Worm (Caenorhabditis elegans): ENCODE measurements around the gene K08B12.3.

The K08B12.3 gene

DNA sequence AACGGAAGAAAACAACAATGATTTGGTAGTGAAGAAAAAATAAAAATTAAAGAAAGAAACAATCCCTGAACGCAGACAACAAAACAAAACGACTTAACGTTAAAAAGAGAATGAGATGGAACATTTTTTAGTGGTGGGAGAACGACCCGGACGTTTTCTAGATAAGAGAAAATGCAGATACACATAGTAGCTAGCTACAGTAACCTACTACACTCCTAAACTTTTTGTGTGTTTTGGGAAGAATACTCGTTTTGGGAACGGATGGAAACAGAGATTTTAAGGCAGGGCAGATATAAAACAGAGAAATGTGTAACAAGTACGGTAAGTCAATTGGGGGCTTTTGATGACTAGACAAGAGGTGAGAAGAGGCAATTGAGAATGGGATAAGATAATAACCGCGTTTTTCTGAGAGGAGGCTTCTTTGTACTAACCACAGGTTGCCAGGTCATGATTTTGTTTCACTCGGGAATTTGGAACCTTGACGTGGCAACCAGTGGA is 12.1 kb upstream of the K08B12.3 start:
- TF ChIP-seq elt-1 (tag; optimal IDR thresholded peaks at IDR 0.05) (no peak), skn-1 (tag; optimal IDR thresholded peaks at IDR 0.05) (no peak), pqm-1 (tag; optimal IDR thresholded peaks at IDR 0.05) (no peak), unc-39 (tag; optimal IDR thresholded peaks at IDR 0.05) (no peak), zag-1 (tag; optimal IDR thresholded peaks at IDR 0.05) (no peak), fkh-2 (tag; optimal IDR thresholded peaks at IDR 0.05) (no peak), nhr-43 (tag; optimal IDR thresholded peaks at IDR 0.05; ENCODE audit: poor library complexity, severe bottlenecking) (peak; percentile 71), hmg-11 (tag; optimal IDR thresholded peaks at IDR 0.05) (peak; percentile 8), mml-1 (tag; optimal IDR thresholded peaks at IDR 0.05) (no peak), elt-2 (tag; optimal IDR thresholded peaks at IDR 0.05) (peak; percentile 38), ztf-4 (tag; optimal IDR thresholded peaks at IDR 0.05) (no peak), ceh-9 (tag; optimal IDR thresholded peaks at IDR 0.05) (no peak), nhr-23 (tag; optimal IDR thresholded peaks at IDR 0.05) (peak; percentile 14), aly-2 (tag; optimal IDR thresholded peaks at IDR 0.05) (peak; percentile 27), egl-5 (tag; optimal IDR thresholded peaks at IDR 0.05) (no peak), nhr-77 (tag; optimal IDR thresholded peaks at IDR 0.05) (no peak), eor-1 (tag; optimal IDR thresholded peaks at IDR 0.05) (no peak), fkh-10 (GFP tag; optimal IDR thresholded peaks at IDR 0.05) (no peak), ztf-11 (tag; optimal IDR thresholded peaks at IDR 0.05) (no peak), elt-3 (tag; optimal IDR thresholded peaks at IDR 0.05) (peak in 1 of 3 experiments; percentile 15), ceh-28 (tag; optimal IDR thresholded peaks at IDR 0.05) (no peak), mdl-1 (tag; optimal IDR thresholded peaks at IDR 0.05) (no peak), sea-2 (GFP tag; optimal IDR thresholded peaks at IDR 0.05) (no peak), nhr-67 (tag; optimal IDR thresholded peaks at IDR 0.05) (no peak), jun-1 (tag; optimal IDR thresholded peaks at IDR 0.05) (peak; percentile 6), ceh-16 (tag; optimal IDR thresholded peaks at IDR 0.05) (no peak), ama-1 (optimal IDR thresholded peaks at IDR 0.05) (peak; percentile 40), lin-15B (tag; optimal IDR thresholded peaks at IDR 0.05) (no peak)

DNA sequence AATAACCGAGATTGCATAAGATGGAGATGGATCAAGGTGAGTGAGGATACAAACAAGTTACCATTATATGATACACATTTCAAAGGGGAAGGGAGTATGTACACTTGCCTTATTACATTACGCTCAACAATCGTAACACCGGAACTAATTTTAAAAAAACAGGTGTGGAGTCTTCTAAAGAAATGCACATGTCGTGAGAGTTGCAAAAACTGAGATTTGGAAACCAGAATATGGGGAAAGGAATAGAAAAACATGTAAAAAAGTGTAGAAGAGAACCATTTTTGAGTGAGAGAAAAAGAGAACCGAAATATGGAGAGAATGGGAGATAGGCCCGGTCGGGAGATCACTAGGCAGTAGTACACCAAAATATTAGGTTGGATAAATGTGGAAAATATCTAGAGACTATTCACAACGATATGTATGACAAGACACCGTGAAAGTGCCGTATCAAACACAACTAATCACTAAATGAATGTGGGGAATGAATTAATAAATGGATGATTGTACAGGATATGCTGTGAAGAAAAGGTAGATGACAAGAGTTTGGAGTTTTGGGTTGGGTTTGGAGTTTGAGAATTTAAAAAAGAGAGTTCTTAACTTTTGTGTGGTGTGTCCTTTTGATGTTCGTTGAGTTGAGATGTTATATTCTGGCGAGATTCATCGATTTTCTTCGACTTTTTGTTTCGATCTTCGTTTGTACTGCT is 11.5 kb upstream of the K08B12.3 start:
- TF ChIP-seq nhr-43 (tag; optimal IDR thresholded peaks at IDR 0.05; ENCODE audit: poor library complexity, severe bottlenecking) = peak; percentile 77
- no peak for TF ChIP-seq nhr-25 (tag; optimal IDR thresholded peaks at IDR 0.05)
- no peak for TF ChIP-seq nhr-77 (tag; optimal IDR thresholded peaks at IDR 0.05)
- TF ChIP-seq nfya-1 (tag; optimal IDR thresholded peaks at IDR 0.05; ENCODE audit: insufficient read depth) = no peak
- TF ChIP-seq nhr-237 (tag; optimal IDR thresholded peaks at IDR 0.05) = no peak
- TF ChIP-seq mml-1 (tag; optimal IDR thresholded peaks at IDR 0.05) = no peak
- TF ChIP-seq lin-15B (tag; optimal IDR thresholded peaks at IDR 0.05) = no peak
- TF ChIP-seq ceh-28 (tag; optimal IDR thresholded peaks at IDR 0.05) = no peak
- TF ChIP-seq nhr-28 (tag; optimal IDR thresholded peaks at IDR 0.05) = no peak
- no peak for TF ChIP-seq lin-39 (tag; optimal IDR thresholded peaks at IDR 0.05)
- TF ChIP-seq ztf-4 (tag; optimal IDR thresholded peaks at IDR 0.05) = peak; percentile 66

DNA sequence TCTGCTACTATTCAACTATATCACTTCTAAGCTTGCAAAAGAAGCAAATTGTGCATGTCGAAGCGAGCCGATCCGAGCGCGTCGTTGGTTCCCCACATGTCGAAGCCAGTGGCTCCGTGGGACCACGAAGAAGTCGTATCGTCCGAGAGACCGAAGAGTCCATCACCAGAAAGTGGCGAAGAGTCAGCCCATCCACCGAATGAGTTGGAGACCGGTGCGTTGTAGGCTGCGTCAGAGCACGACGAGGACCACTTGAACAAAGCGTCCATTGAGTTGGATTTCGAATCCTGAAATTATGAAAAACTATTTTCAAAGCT is 11.0 kb upstream of the K08B12.3 start:
- no peak for TF ChIP-seq lsy-12 (tag; optimal IDR thresholded peaks at IDR 0.05)
- TF ChIP-seq ama-1 (optimal IDR thresholded peaks at IDR 0.05) = peak; percentile 79

DNA sequence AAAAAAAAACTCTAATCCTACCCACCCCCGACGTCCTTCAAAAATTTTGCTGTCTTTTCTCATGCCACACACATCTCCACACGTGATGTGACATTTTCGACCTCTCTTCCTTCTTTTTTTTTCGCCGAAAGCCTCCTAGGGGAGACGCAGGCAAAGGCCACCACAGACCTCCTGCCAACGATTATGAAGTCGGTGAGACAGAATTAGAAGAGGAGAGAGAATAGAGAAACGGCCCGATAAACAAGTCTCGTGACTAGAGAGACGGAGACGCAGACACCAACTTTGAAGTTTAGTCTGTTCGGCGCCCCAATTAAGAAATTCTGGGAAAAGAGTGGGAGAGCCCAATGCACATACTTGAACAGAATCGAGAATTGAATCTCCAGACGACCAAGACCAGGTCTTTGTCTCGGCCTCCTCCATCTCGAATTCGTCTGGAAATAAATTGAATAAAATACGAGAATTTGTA is 10.4 kb upstream of the K08B12.3 start:
- TF ChIP-seq skn-1 (tag; optimal IDR thresholded peaks at IDR 0.05) (peak; percentile 85), mdl-1 (tag; optimal IDR thresholded peaks at IDR 0.05) (peak; percentile 93), nhr-11 (tag; optimal IDR thresholded peaks at IDR 0.05) (peak; percentile 90), ztf-11 (tag; optimal IDR thresholded peaks at IDR 0.05) (no peak), sea-2 (GFP tag; optimal IDR thresholded peaks at IDR 0.05) (peak; percentile 61), nhr-237 (tag; optimal IDR thresholded peaks at IDR 0.05) (no peak), daf-12 (tag; optimal IDR thresholded peaks at IDR 0.05) (no peak), pha-4 (tag; optimal IDR thresholded peaks at IDR 0.05) (peak; percentile 97), zag-1 (tag; optimal IDR thresholded peaks at IDR 0.05) (peak; percentile 69), lin-39 (tag; optimal IDR thresholded peaks at IDR 0.05) (peak; percentile 97), ceh-82 (tag; optimal IDR thresholded peaks at IDR 0.05) (peak; percentile 16), lsy-12 (tag; optimal IDR thresholded peaks at IDR 0.05) (peak; percentile 93), ceh-9 (tag; optimal IDR thresholded peaks at IDR 0.05) (no peak), nhr-23 (tag; optimal IDR thresholded peaks at IDR 0.05) (peak; percentile 94), snpc-4 (tag; optimal IDR thresholded peaks at IDR 0.05) (peak; percentile 73), egl-5 (tag; optimal IDR thresholded peaks at IDR 0.05) (peak; percentile 98), nhr-28 (tag; optimal IDR thresholded peaks at IDR 0.05) (no peak), nhr-67 (tag; optimal IDR thresholded peaks at IDR 0.05) (no peak), nhr-76 (tag; optimal IDR thresholded peaks at IDR 0.05) (peak; percentile 68), nhr-12 (tag; optimal IDR thresholded peaks at IDR 0.05) (no peak), ama-1 (optimal IDR thresholded peaks at IDR 0.05) (peak; percentile 98), R02D3.7 (tag; optimal IDR thresholded peaks at IDR 0.05) (peak; percentile 62), jun-1 (tag; optimal IDR thresholded peaks at IDR 0.05) (peak; percentile 95), nfya-1 (tag; optimal IDR thresholded peaks at IDR 0.05; ENCODE audit: insufficient read depth) (peak; percentile 97), eor-1 (tag; optimal IDR thresholded peaks at IDR 0.05) (peak; percentile 7 to 78), lin-15B (tag; optimal IDR thresholded peaks at IDR 0.05) (peak; percentile 71), fos-1 (tag; optimal IDR thresholded peaks at IDR 0.05) (peak; percentile 5), nhr-43 (tag; optimal IDR thresholded peaks at IDR 0.05; ENCODE audit: poor library complexity, severe bottlenecking) (peak; percentile 88), nhr-77 (tag; optimal IDR thresholded peaks at IDR 0.05) (no peak), egl-27 (tag; optimal IDR thresholded peaks at IDR 0.05) (peak; percentile 95)

Measured in whole organism, L3 larva.